Worm (Caenorhabditis elegans): ENCODE data around the gene F54C9.14.

Gene F54C9.14

DNA sequence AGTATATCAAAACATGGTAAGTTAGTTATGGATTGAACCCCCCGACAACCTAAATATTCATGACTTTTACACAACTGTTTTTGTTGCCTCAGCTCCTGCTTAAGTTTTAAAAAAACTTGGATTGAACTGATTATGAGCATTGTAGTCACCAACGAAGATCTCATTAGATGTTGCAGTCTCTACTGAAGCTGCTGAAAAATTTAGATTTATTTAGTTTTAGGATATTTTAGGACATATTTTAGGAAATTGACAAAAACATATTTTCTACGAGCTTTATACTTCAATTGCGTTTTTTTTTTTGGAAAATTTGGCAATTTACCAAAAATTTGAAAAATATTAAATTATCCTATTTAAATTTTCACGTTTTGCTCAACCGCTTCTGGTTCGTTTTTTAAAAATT, at the start of gene F54C9.14:
Gene F54C9.14, plus strand, starts transcription at position 301 of the 400 bp plus-strand sequence.
- peak; percentile 25 for TF ChIP-seq nhr-85 (tag)
- no peak for TF ChIP-seq lin-35 (GFP tag; optimal IDR thresholded peaks at IDR 0.05)

DNA sequence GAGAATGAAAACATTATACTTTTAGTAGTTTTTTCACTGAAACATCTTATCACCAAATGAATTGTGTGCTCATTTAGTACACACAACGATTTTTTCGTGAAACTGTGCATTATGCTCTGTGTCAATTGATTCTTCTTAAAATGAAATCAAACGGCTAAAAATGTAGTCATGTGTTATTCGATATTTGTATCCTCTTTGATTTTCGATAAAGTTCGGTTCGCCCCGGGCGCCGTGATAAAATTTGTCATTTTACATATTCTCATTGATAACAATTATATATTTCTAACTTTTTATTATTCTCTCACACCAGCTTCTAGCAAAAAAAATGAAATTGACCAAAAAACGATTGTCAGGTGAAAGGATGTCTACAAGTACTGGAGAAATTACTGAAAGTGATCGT, 47.4 kb upstream of the F54C9.14 start, which contains the start of gene ctg-2:
Gene ctg-2, plus strand, starts transcription at position 326 of the 400 bp plus-strand sequence.
- TF ChIP-seq hlh-4 (tag; optimal IDR thresholded peaks at IDR 0.05): no peak
- TF ChIP-seq lsy-2 (tag; optimal IDR thresholded peaks at IDR 0.05): no peak
- TF ChIP-seq nhr-20 (tag; optimal IDR thresholded peaks at IDR 0.05): peak; percentile 3
- TF ChIP-seq ceh-88 (GFP tag; IDR thresholded peaks at IDR 0.05): no peak
- TF ChIP-seq elt-2 (tag; optimal IDR thresholded peaks at IDR 0.05): peak; percentile 85
- TF ChIP-seq nhr-11 (tag; optimal IDR thresholded peaks at IDR 0.05): no peak
- peak; percentile 15 for TF ChIP-seq lin-14 (GFP tag; optimal IDR thresholded peaks at IDR 0.05)
- TF ChIP-seq rnt-1 (tag; optimal IDR thresholded peaks at IDR 0.05): no peak
- no peak for TF ChIP-seq hlh-17 (GFP tag; optimal IDR thresholded peaks at IDR 0.05; ENCODE audit: borderline replicate concordance)
- TF ChIP-seq elt-3 (tag; optimal IDR thresholded peaks at IDR 0.05): no peak
- TF ChIP-seq jun-1 (tag; optimal IDR thresholded peaks at IDR 0.05): peak; percentile 15
- TF ChIP-seq dpl-1 (GFP tag; optimal IDR thresholded peaks at IDR 0.05): no peak
- TF ChIP-seq sox-4 (tag; optimal IDR thresholded peaks at IDR 0.05): no peak
- no peak for TF ChIP-seq ama-1 (optimal IDR thresholded peaks at IDR 0.05)
- no peak for TF ChIP-seq hpl-2 (GFP tag; optimal IDR thresholded peaks at IDR 0.05)

ce11 chrII:8515521-8515920, 46.6 kb upstream of the F54C9.14 start:
- peak; percentile 37 for TF ChIP-seq elt-2 (tag; optimal IDR thresholded peaks at IDR 0.05)
- no peak for TF ChIP-seq nhr-12 (tag; optimal IDR thresholded peaks at IDR 0.05)

DNA sequence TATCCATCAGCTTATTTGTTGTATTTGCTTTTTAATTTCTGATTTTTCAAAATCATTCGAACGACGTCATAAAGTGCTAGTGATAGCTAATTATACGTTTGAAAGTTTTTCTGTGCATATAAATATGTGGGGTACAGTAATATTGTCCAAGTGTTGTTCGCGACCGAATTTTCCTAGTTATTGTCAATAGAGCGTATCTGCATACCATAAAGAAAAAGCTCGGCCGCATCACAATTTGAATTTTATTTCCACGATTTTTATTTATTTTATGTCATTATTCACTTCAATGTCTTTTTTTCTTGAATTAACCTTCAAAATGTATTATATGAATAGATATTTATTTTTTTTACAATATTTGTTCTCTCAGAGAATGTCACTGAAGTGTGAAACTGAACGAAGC, 45.3 kb upstream of the F54C9.14 start, which contains the start of gene rnh-2:
Gene rnh-2, plus strand, starts transcription at position 368 of the 400 bp plus-strand sequence.
- TF ChIP-seq fkh-8 (tag; optimal IDR thresholded peaks at IDR 0.05): peak; percentile 62
- peak; percentile 78 for TF ChIP-seq nhr-85 (tag)
- no peak for TF ChIP-seq mef-2 (tag; optimal IDR thresholded peaks at IDR 0.05)
- TF ChIP-seq ets-5 (GFP tag; IDR thresholded peaks at IDR 0.05): no peak
- TF ChIP-seq ama-1 (optimal IDR thresholded peaks at IDR 0.05): no peak
- TF ChIP-seq nhr-237 (tag; optimal IDR thresholded peaks at IDR 0.05): no peak
- TF ChIP-seq lin-14 (GFP tag; optimal IDR thresholded peaks at IDR 0.05): peak; percentile 77
- TF ChIP-seq tlp-1 (tag; optimal IDR thresholded peaks at IDR 0.05): no peak
- no peak for TF ChIP-seq fkh-10 (GFP tag; optimal IDR thresholded peaks at IDR 0.05)
- TF ChIP-seq nhr-19 (GFP tag; conservative IDR thresholded peaks at IDR 0.05): peak; percentile 52
- TF ChIP-seq ces-1 (GFP tag; optimal IDR thresholded peaks at IDR 0.05): no peak
- TF ChIP-seq ceh-63 (GFP tag; optimal IDR thresholded peaks at IDR 0.05): no peak
- no peak for TF ChIP-seq jun-1 (tag; optimal IDR thresholded peaks at IDR 0.05)
- peak; percentile 28 for TF ChIP-seq elt-2 (tag; optimal IDR thresholded peaks at IDR 0.05)
- TF ChIP-seq unc-130 (tag; optimal IDR thresholded peaks at IDR 0.05): peak; percentile 17
- TF ChIP-seq dpl-1 (GFP tag; optimal IDR thresholded peaks at IDR 0.05): peak; percentile 55 to 79 (median 68)
- TF ChIP-seq nhr-77 (tag; optimal IDR thresholded peaks at IDR 0.05): peak; percentile 42
- TF ChIP-seq mdl-1 (tag; optimal IDR thresholded peaks at IDR 0.05): no peak
- peak; percentile 51 for TF ChIP-seq swsn-7 (tag; optimal IDR thresholded peaks at IDR 0.05)
- no peak for TF ChIP-seq alr-1 (tag; optimal IDR thresholded peaks at IDR 0.05; ENCODE audit: borderline replicate concordance)
- no peak for TF ChIP-seq grh-1 (GFP tag; IDR thresholded peaks at IDR 0.05)
- TF ChIP-seq tbx-2 (tag; optimal IDR thresholded peaks at IDR 0.05): peak; percentile 61
- peak; percentile 75 to 84 for TF ChIP-seq lin-35 (GFP tag; optimal IDR thresholded peaks at IDR 0.05)
- peak; percentile 75 for TF ChIP-seq nhr-71 (tag; optimal IDR thresholded peaks at IDR 0.05)
- peak; percentile 0 to 76 (median 30) for TF ChIP-seq ceh-82 (tag; optimal IDR thresholded peaks at IDR 0.05)
- peak; percentile 86 for TF ChIP-seq mep-1 (tag; optimal IDR thresholded peaks at IDR 0.05)
- TF ChIP-seq irx-1 (tag; optimal IDR thresholded peaks at IDR 0.05): no peak
- no peak for TF ChIP-seq sptf-1 (tag; optimal IDR thresholded peaks at IDR 0.05)
- TF ChIP-seq ceh-88 (GFP tag; IDR thresholded peaks at IDR 0.05): no peak
- TF ChIP-seq efl-3 (GFP tag; optimal IDR thresholded peaks at IDR 0.05): no peak
- TF ChIP-seq ztf-4 (tag; optimal IDR thresholded peaks at IDR 0.05): peak; percentile 34
- TF ChIP-seq zip-4 (GFP tag; optimal IDR thresholded peaks at IDR 0.05): no peak
- TF ChIP-seq nhr-20 (tag; optimal IDR thresholded peaks at IDR 0.05): peak; percentile 75
- no peak for TF ChIP-seq Y116A8C.19 (tag; optimal IDR thresholded peaks at IDR 0.05; ENCODE audit: borderline replicate concordance)
- no peak for TF ChIP-seq isw-1 (GFP tag; IDR thresholded peaks at IDR 0.05)
- TF ChIP-seq nhr-76 (tag; optimal IDR thresholded peaks at IDR 0.05): no peak
- no peak for TF ChIP-seq hpl-2 (GFP tag; optimal IDR thresholded peaks at IDR 0.05)
- peak; percentile 30 for TF ChIP-seq sox-4 (tag; optimal IDR thresholded peaks at IDR 0.05)
- no peak for TF ChIP-seq vab-15 (tag; optimal IDR thresholded peaks at IDR 0.05)
